Worm (Caenorhabditis elegans) whole organism, L4 larva: Measurements from ENCODE around the gene F42G4.6.
A peak's percentile ranks its signal among the peaks of the same experiment; 100 is the strongest.

Experiments
- F10B5.3 ChIP-seq: sonication (generic microtip); optimal IDR thresholded peaks from 2 replicates; lab custom pipeline; 2016; ENCODE audit warnings: mild to moderate bottlenecking, missing genetic modification characterization, missing compliant biosample characterization
- F26F4.8 ChIP-seq: fragments of 200-800 bp; sonication (Bioruptor generic); conservative IDR thresholded peaks from 2 replicates; pipeline ENCODE4 v1.3.6; 2022; ENCODE audit warnings: missing genetic modification characterization, missing compliant biosample characterization
- F49E8.2 ChIP-seq: sonication (generic microtip); optimal IDR thresholded peaks from 2 replicates; lab custom pipeline; 2016; ENCODE audit warnings: missing compliant biosample characterization, mild to moderate bottlenecking, missing genetic modification characterization, borderline replicate concordance
- T26A8.4 ChIP-seq: fragments of 200-800 bp; sonication (Bioruptor generic); IDR thresholded peaks from 2 replicates; pipeline ENCODE4 v1.3.6; 2022; ENCODE audit warnings: missing genetic modification characterization, missing compliant biosample characterization
- Y48G9A.11 ChIP-seq: fragments of 200-800 bp; sonication (Bioruptor generic); IDR thresholded peaks from 2 replicates; pipeline ENCODE4 v1.3.6; 2022; ENCODE audit warnings: missing genetic modification reagents, missing genetic modification characterization, missing compliant biosample characterization
- ZK337.2 ChIP-seq: fragments of 200-800 bp; sonication (Bioruptor generic); IDR thresholded peaks from 2 replicates; pipeline ENCODE4 v1.3.6; 2022; ENCODE audit warnings: missing genetic modification reagents, missing genetic modification characterization, missing compliant biosample characterization
- aha-1 ChIP-seq: fragments of 150-350 bp; peaks from one replicate; lab custom pipeline; 2014; ENCODE audit warnings: missing biosample characterization, missing genetic modification characterization
- ceh-28 ChIP-seq: fragments of 150-350 bp; optimal IDR thresholded peaks from 2 replicates; lab custom pipeline; 2014; ENCODE audit warnings: missing biosample characterization, missing genetic modification reagents, missing genetic modification characterization
- ces-1 ChIP-seq: fragments of 150-350 bp; sonication (generic microtip); optimal IDR thresholded peaks from 4 replicates; lab custom pipeline; 2014; ENCODE audit warnings: missing biosample characterization, missing genetic modification reagents, missing genetic modification characterization
- cey-2 ChIP-seq: sonication (generic microtip); optimal IDR thresholded peaks from 3 replicates; lab custom pipeline; 2017; ENCODE audit warnings: missing genetic modification characterization, mild to moderate bottlenecking, missing compliant biosample characterization, antibody characterized with exemption, borderline replicate concordance; ENCODE audit not compliant: insufficient read depth
- daf-12 ChIP-seq: fragments of 150-350 bp; optimal IDR thresholded peaks from 2 replicates; lab custom pipeline; 2014; ENCODE audit warnings: missing biosample characterization, missing genetic modification reagents, missing genetic modification characterization
- daf-19 ChIP-seq: fragments of 200-800 bp; sonication (Bioruptor generic); conservative IDR thresholded peaks from 2 replicates; pipeline ENCODE4 v1.3.6; 2022; ENCODE audit warnings: missing genetic modification characterization, missing compliant biosample characterization
- daf-8 ChIP-seq: fragments of 200-800 bp; sonication (Bioruptor generic); IDR thresholded peaks from 2 replicates; pipeline ENCODE4 v1.3.6; 2022; ENCODE audit warnings: missing genetic modification characterization, missing compliant biosample characterization
- dmd-6 ChIP-seq: fragments of 200-800 bp; sonication (Bioruptor generic); IDR thresholded peaks from 2 replicates; pipeline ENCODE4 v1.3.6; 2022; ENCODE audit warnings: missing genetic modification reagents, missing genetic modification characterization, missing compliant biosample characterization
- dpl-1 ChIP-seq: fragments of 150-350 bp; optimal IDR thresholded peaks from 2 replicates; lab custom pipeline; 2014; ENCODE audit warnings: missing biosample characterization, missing genetic modification reagents, missing genetic modification characterization
- dve-1 ChIP-seq: sonication (generic microtip); optimal IDR thresholded peaks from 2 replicates; lab custom pipeline; 2017; ENCODE audit warnings: antibody characterized with exemption, mild to moderate bottlenecking, missing genetic modification characterization, missing compliant biosample characterization; ENCODE audit not compliant: insufficient read depth
- hif-1 ChIP-seq, 2 experiments: sonication (generic microtip); optimal IDR thresholded peaks; 2 replicates each; lab custom pipeline; 2016 to 2017; ENCODE audit warnings: missing compliant biosample characterization in 2 of 2, missing genetic modification characterization in 2 of 2, missing genetic modification reagents in 2 of 2, missing genotype in 2 of 2, mild to moderate bottlenecking in 1 of 2
- hlh-11 ChIP-seq: fragments of 200-800 bp; sonication (Bioruptor generic); optimal IDR thresholded peaks from 2 replicates; lab custom pipeline; 2018; ENCODE audit warnings: mild to moderate bottlenecking, missing genetic modification characterization, missing compliant biosample characterization
- hmg-1.1 ChIP-seq: fragments of 200-800 bp; sonication (Bioruptor generic); IDR thresholded peaks from 2 replicates; pipeline ENCODE4 v1.3.6; 2022; ENCODE audit warnings: missing genetic modification reagents, missing genetic modification characterization, missing compliant biosample characterization
- lim-7 ChIP-seq: fragments of 200-800 bp; sonication (Bioruptor generic); IDR thresholded peaks from 2 replicates; pipeline ENCODE4 v1.3.6; 2022; ENCODE audit warnings: missing genetic modification characterization, missing compliant biosample characterization
- lin-38 ChIP-seq: fragments of 200-800 bp; sonication (Bioruptor generic); IDR thresholded peaks from 2 replicates; pipeline ENCODE4 v1.3.6; 2022; ENCODE audit warnings: missing genetic modification reagents, missing genetic modification characterization, missing compliant biosample characterization
- lir-3 ChIP-seq: sonication (generic microtip); optimal IDR thresholded peaks from 2 replicates; lab custom pipeline; 2016; ENCODE audit warnings: mild to moderate bottlenecking, missing genetic modification characterization, missing compliant biosample characterization
- madf-9 ChIP-seq: fragments of 200-800 bp; sonication (Bioruptor generic); conservative IDR thresholded peaks from 2 replicates; pipeline ENCODE4 v1.3.6; 2022; ENCODE audit warnings: missing genetic modification reagents, missing genetic modification characterization, missing compliant biosample characterization
- mdl-1 ChIP-seq, 2 experiments: fragments of 150-350 bp in 1 of 2; sonication (generic microtip) in 1 of 2; optimal IDR thresholded peaks; 2 replicates each; lab custom pipeline; 2014 to 2017; ENCODE audit warnings: missing biosample characterization in 2 of 2, missing genetic modification characterization in 2 of 2
- mdt-29 ChIP-seq: fragments of 200-800 bp; sonication (Bioruptor generic); IDR thresholded peaks from 2 replicates; pipeline ENCODE4 v1.3.6; 2022; ENCODE audit warnings: missing genetic modification reagents, missing genetic modification characterization, missing compliant biosample characterization
- mep-1 ChIP-seq: fragments of 150-350 bp; sonication (generic microtip); optimal IDR thresholded peaks from 3 replicates; lab custom pipeline; 2014; ENCODE audit warnings: missing biosample characterization, missing genetic modification characterization
- mes-2 ChIP-seq: sonication (generic microtip); optimal IDR thresholded peaks from 2 replicates; lab custom pipeline; 2016; ENCODE audit warnings: missing genotype, mild to moderate bottlenecking, missing genetic modification characterization, missing compliant biosample characterization; ENCODE audit not compliant: poor library complexity, severe bottlenecking
- mxl-3 ChIP-seq: fragments of 200-800 bp; sonication (Bioruptor generic); optimal IDR thresholded peaks from 2 replicates; lab custom pipeline; 2018; ENCODE audit warnings: mild to moderate bottlenecking, missing genetic modification characterization, missing compliant biosample characterization
- nhr-102 ChIP-seq: sonication (generic microtip); optimal IDR thresholded peaks from 2 replicates; lab custom pipeline; 2016; ENCODE audit warnings: mild to moderate bottlenecking, missing genetic modification characterization, moderate library complexity, missing compliant biosample characterization
- nhr-111 ChIP-seq: fragments of 200-800 bp; sonication (Bioruptor generic); optimal IDR thresholded peaks from 2 replicates; lab custom pipeline; 2018; ENCODE audit warnings: mild to moderate bottlenecking, missing genetic modification characterization, missing compliant biosample characterization
- nhr-25 ChIP-seq: sonication (generic microtip); optimal IDR thresholded peaks from 2 replicates; lab custom pipeline; 2017; ENCODE audit warnings: missing genetic modification characterization, mild to moderate bottlenecking, missing compliant biosample characterization, antibody characterized with exemption, moderate library complexity, borderline replicate concordance; ENCODE audit not compliant: insufficient read depth
- nhr-48 ChIP-seq: sonication (generic microtip); optimal IDR thresholded peaks from 2 replicates; lab custom pipeline; 2016; ENCODE audit warnings: mild to moderate bottlenecking, missing genetic modification characterization, missing compliant biosample characterization
- nhr-6 ChIP-seq: fragments of 150-350 bp; optimal IDR thresholded peaks from 2 replicates; lab custom pipeline; 2014; ENCODE audit warnings: missing biosample characterization, missing genetic modification characterization
- nhr-77 ChIP-seq: fragments of 150-350 bp; optimal IDR thresholded peaks from 2 replicates; lab custom pipeline; 2014; ENCODE audit warnings: missing biosample characterization, missing genetic modification characterization
- php-3 ChIP-seq: fragments of 200-800 bp; sonication (Bioruptor generic); IDR thresholded peaks from 2 replicates; pipeline ENCODE4 v1.3.6; 2022; ENCODE audit warnings: missing genetic modification reagents, missing genetic modification characterization, missing compliant biosample characterization
- snpc-1.2 ChIP-seq: fragments of 200-800 bp; sonication (Bioruptor generic); IDR thresholded peaks from 2 replicates; pipeline ENCODE4 v1.3.6; 2022; ENCODE audit warnings: missing genetic modification reagents, missing genetic modification characterization, missing compliant biosample characterization
- spr-1 ChIP-seq: sonication (generic microtip); optimal IDR thresholded peaks from 2 replicates; lab custom pipeline; 2016; ENCODE audit warnings: mild to moderate bottlenecking, missing genetic modification characterization, missing compliant biosample characterization
- unc-39 ChIP-seq: sonication (generic microtip); optimal IDR thresholded peaks from 2 replicates; lab custom pipeline; 2017; ENCODE audit warnings: missing biosample characterization, missing genetic modification characterization
- unc-62 ChIP-seq, 3 experiments: fragments of 150-350 bp in 1 of 3; sonication (generic microtip); optimal IDR thresholded peaks in 2 of 3; peaks in 1 of 3; 1 replicate in 1 of 3; 2 replicates in 2 of 3; lab custom pipeline; 2014 to 2017; ENCODE audit warnings: missing biosample characterization in 3 of 3, missing genetic modification characterization in 3 of 3, missing genetic modification reagents in 3 of 3, missing genotype in 1 of 3
- vab-7 ChIP-seq: fragments of 200-800 bp; sonication (Bioruptor generic); IDR thresholded peaks from 2 replicates; pipeline ENCODE4 v1.3.6; 2022; ENCODE audit warnings: missing genetic modification reagents, missing genetic modification characterization, missing compliant biosample characterization
- zag-1 ChIP-seq: fragments of 150-350 bp; optimal IDR thresholded peaks from 2 replicates; lab custom pipeline; 2014; ENCODE audit warnings: missing biosample characterization, missing genetic modification characterization
- zfp-3 ChIP-seq: fragments of 200-800 bp; sonication (Bioruptor generic); conservative IDR thresholded peaks from 2 replicates; pipeline ENCODE4 v1.3.6; 2022; ENCODE audit warnings: missing genetic modification reagents, missing genetic modification characterization, missing compliant biosample characterization
- zip-11 ChIP-seq: fragments of 200-800 bp; sonication (Bioruptor generic); IDR thresholded peaks from 2 replicates; pipeline ENCODE4 v1.3.6; 2022; ENCODE audit warnings: missing genetic modification characterization, missing compliant biosample characterization

The F42G4.6 gene

DNA sequence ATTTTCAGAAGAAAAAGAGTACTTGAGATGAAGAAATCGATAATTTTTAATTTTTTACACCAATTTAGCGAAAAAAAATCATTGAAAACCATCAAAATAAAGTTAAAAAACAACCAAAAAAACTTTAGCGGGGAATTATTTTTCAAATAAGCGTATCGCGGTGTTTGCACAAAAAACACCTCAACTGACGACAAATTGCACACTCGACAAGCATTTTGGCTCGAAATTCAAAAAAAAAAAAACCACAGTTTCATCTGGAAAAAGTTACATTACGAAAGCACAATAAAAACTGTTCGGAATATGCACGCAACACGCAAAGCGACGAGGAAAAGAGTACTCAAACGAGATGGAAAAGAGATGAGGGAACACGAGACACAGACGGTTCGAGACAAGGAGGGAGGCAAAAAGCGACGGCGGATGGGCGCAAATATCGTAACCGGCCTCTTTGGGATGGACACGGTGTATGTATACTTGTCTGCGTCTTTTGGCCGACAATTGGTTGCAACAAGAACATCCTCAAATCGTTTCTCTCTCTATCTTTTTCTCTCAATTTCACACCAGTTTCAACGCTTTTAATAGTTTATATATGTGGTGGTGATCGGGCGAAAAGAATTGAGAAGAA is 48.5 kb upstream of the F42G4.6 start (continued):
- TF ChIP-seq spr-1 = no peak
- TF ChIP-seq mdl-1 (tag; optimal IDR thresholded peaks at IDR 0.05; lab: Kevin White, UChicago) = peak; percentile 39 to 64
- no peak for TF ChIP-seq lim-7 (GFP tag; lab: Robert Waterston, UW)
- no peak for TF ChIP-seq zip-11 (GFP tag; lab: Robert Waterston, UW)
- no peak for TF ChIP-seq snpc-1.2 (GFP tag; lab: Robert Waterston, UW)
- TF ChIP-seq zag-1 (tag; lab: Kevin White, UChicago) = no peak
- TF ChIP-seq unc-39 = no peak
- TF ChIP-seq zfp-3 (GFP tag; lab: Robert Waterston, UW) = no peak
- peak; percentile 40 for TF ChIP-seq nhr-6
- no peak for TF ChIP-seq nhr-111 (GFP tag; lab: Kevin White, UChicago)
- peak in 1 of 2 experiments; percentile 49 for TF ChIP-seq hif-1 (tag; optimal IDR thresholded peaks at IDR 0.05; lab: Kevin White, UChicago)
- peak; percentile 57 for TF ChIP-seq nhr-77 (tag; lab: Kevin White, UChicago)
- peak; percentile 27; the same call in 1 of the 2 replicates for TF ChIP-seq lin-38 (GFP tag; lab: Robert Waterston, UW)
- no peak for TF ChIP-seq lir-3 (tag; lab: Kevin White, UChicago)
- peak; percentile 35; the same call in 1 of the 2 replicates for TF ChIP-seq hmg-1.1
- TF ChIP-seq ces-1 (GFP tag; lab: Kevin White, UChicago) = no peak
- TF ChIP-seq mep-1 (tag; lab: Kevin White, UChicago) = peak; percentile 75
- TF ChIP-seq nhr-48 = peak; percentile 69
- TF ChIP-seq dmd-6 (GFP tag; lab: Robert Waterston, UW) = peak; percentile 41; the same call in 1 of the 2 replicates
- TF ChIP-seq dpl-1 (GFP tag; lab: Kevin White, UChicago) = peak; percentile 40

DNA sequence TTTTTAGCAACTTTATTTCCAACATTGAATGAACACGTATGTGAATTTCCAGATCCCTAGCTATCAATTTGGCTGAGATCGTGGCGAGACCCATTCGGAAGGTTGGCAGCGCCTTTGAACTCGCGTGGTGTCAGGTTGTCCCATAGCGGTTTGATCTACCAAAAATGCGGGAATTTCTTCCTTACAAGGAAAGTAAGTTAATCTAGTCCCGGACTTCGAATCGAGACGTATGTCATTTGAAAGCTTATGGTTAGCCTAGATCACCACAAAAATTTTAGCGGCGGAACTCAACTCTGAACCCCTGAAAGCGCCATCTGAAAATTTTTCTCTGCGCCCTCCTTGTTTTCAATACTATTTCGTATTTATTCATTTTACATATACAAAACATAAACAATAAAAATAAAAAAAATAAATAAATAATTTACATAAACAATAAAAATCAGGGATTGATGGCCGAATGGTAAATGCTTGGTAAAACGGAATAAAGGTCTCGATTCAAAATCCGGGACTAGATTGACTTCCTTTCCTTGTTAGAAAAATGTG is 47.5 kb upstream of the F42G4.6 start, which contains the start of gene F18A11.2:
Gene F18A11.2 (plus strand): TSS at position 51 of the 543 bp plus-strand sequence.
- TF ChIP-seq aha-1 = peak; percentile 61

DNA sequence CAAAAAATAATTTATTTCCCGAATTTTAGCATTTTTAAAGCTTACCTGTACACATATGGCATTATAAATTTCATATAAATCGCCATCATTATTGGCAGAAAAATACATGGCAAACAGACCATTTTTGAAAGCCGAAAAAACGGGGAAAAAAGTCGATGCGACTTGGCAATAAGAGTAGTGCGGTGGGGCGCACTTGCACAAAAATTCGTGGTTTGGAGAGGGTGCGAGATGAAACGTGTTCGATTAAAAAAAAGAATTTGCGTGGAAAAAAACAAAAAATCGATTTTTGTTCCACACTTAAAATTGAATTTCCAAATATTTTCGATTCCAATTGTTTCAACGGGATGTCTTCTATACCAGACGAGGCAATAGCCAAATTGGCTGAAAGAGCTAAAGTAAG is 42.5 kb upstream of the F42G4.6 start, which contains the start of gene F18A11.3:
Gene F18A11.3 (minus strand): TSS at position 125 of the 400 bp plus-strand sequence.
- no peak for TF ChIP-seq F49E8.2
- no peak for TF ChIP-seq unc-62 (GFP tag; optimal IDR thresholded peaks at IDR 0.05 in 1 of 2; lab: Kevin White, UChicago)
- no peak for TF ChIP-seq unc-62 (tag; optimal IDR thresholded peaks at IDR 0.05; lab: Kevin White, UChicago)
- no peak for TF ChIP-seq daf-12 (tag; lab: Kevin White, UChicago)
- no peak for TF ChIP-seq T26A8.4 (GFP tag; lab: Robert Waterston, UW)
- TF ChIP-seq daf-8 (GFP tag; lab: Robert Waterston, UW) = no peak
- TF ChIP-seq nhr-102 (tag; lab: Kevin White, UChicago) = no peak
- TF ChIP-seq ZK337.2 (GFP tag; lab: Robert Waterston, UW) = no peak
- peak; percentile 18 for TF ChIP-seq hlh-11 (tag; lab: Kevin White, UChicago)
- TF ChIP-seq cey-2 (tag; lab: Kevin White, UChicago) = no peak
- TF ChIP-seq dpl-1 (GFP tag; lab: Kevin White, UChicago) = peak; percentile 8
- no peak for TF ChIP-seq zag-1 (tag; lab: Kevin White, UChicago)
- no peak for TF ChIP-seq nhr-25
- no peak for TF ChIP-seq madf-9
- TF ChIP-seq hmg-1.1 = 0 out of 2 replicates have a peak, but pooled peaks have one; percentile 18
- no peak for TF ChIP-seq daf-19 (GFP tag; lab: Robert Waterston, UW)
- TF ChIP-seq mes-2 (tag; lab: Kevin White, UChicago) = peak; percentile 51
- peak; percentile 26 for TF ChIP-seq aha-1
- peak; percentile 67 for TF ChIP-seq mxl-3 (GFP tag; lab: Kevin White, UChicago)
- TF ChIP-seq F10B5.3 (tag; lab: Kevin White, UChicago) = no peak
- TF ChIP-seq vab-7 = no peak
- TF ChIP-seq spr-1 = no peak
- TF ChIP-seq zip-11 (GFP tag; lab: Robert Waterston, UW) = no peak
- TF ChIP-seq F26F4.8 (GFP tag; lab: Robert Waterston, UW) = no peak
- no peak for TF ChIP-seq Y48G9A.11 (GFP tag; lab: Robert Waterston, UW)
- TF ChIP-seq dve-1 = no peak
- peak in 1 of 2 experiments; percentile 16 for TF ChIP-seq hif-1 (tag; optimal IDR thresholded peaks at IDR 0.05; lab: Kevin White, UChicago)
- TF ChIP-seq lin-38 (GFP tag; lab: Robert Waterston, UW) = peak; percentile 84
- TF ChIP-seq ceh-28 (tag; lab: Kevin White, UChicago) = no peak
- TF ChIP-seq mep-1 (tag; lab: Kevin White, UChicago) = peak; percentile 28
- no peak for TF ChIP-seq php-3 (GFP tag; lab: Robert Waterston, UW)
- no peak for TF ChIP-seq nhr-48
- no peak for TF ChIP-seq zfp-3 (GFP tag; lab: Robert Waterston, UW)
- TF ChIP-seq mdt-29 (GFP tag; lab: Robert Waterston, UW) = no peak
